Worm (Caenorhabditis elegans): ENCODE results near the gene T20D4.11.

DNA sequence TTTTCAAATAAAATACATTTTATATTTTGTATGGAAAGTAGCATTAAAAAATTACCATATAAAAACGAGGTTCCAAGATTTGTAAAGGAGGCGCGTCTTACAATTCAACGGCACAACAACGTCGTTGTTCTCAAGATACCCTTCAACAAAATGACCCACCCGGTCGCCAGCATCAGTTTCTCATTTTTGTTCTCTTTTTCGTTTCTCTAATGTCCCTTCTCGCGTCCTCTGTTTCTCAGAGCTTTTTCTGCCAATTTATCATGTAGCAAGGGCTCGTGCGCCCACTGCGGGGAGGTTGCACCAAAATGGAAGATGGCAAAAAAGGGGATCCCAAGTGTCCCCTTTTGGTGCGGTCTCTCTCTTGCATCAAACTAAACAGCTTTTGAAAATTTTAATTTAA lies 11.0 kb downstream of the T20D4.11 start:
- TF ChIP-seq sem-2 (GFP tag; optimal IDR thresholded peaks at IDR 0.05) = no peak
- TF ChIP-seq nhr-76 (tag; optimal IDR thresholded peaks at IDR 0.05) = no peak
- no peak for TF ChIP-seq blmp-1 (tag; optimal IDR thresholded peaks at IDR 0.05)
- no peak for TF ChIP-seq nhr-237 (tag; optimal IDR thresholded peaks at IDR 0.05)
- no peak for TF ChIP-seq nhr-28 (tag; optimal IDR thresholded peaks at IDR 0.05)
- TF ChIP-seq pha-4 (tag; optimal IDR thresholded peaks at IDR 0.05) = no peak
- no peak for TF ChIP-seq drap-1 (GFP tag; optimal IDR thresholded peaks at IDR 0.05)
- TF ChIP-seq snpc-4 (tag; optimal IDR thresholded peaks at IDR 0.05) = no peak
- TF ChIP-seq elt-3 (tag; optimal IDR thresholded peaks at IDR 0.05) = no peak
- no peak for TF ChIP-seq ces-1 (GFP tag; optimal IDR thresholded peaks at IDR 0.05)
- no peak for TF ChIP-seq sptf-1 (tag; optimal IDR thresholded peaks at IDR 0.05)

All from whole organism, mixed stage, embryonic.